Worm (Caenorhabditis elegans) whole organism, young adult: ENCODE measurements around the gene B0361.9.

Source experiments
- B0019.2 ChIP-seq: fragments of 200-800 bp; sonication (Bioruptor generic); conservative IDR thresholded peaks from 2 replicates; pipeline ENCODE4 v1.3.6; 2022; ENCODE audit warnings: missing genetic modification reagents, missing genetic modification characterization, missing compliant biosample characterization
- F10E7.11 ChIP-seq: sonication (generic microtip); optimal IDR thresholded peaks from 2 replicates; lab custom pipeline; 2017; ENCODE audit warnings: mild to moderate bottlenecking, missing genetic modification characterization, moderate library complexity, missing compliant biosample characterization
- Y53G8AR.9 ChIP-seq: fragments of 200-800 bp; sonication (Bioruptor generic); conservative IDR thresholded peaks from 2 replicates; pipeline ENCODE4 v1.3.6; 2022; ENCODE audit warnings: missing genetic modification reagents, missing genetic modification characterization, missing compliant biosample characterization
- bed-2 ChIP-seq: fragments of 200-800 bp; sonication (Bioruptor generic); IDR thresholded peaks from 2 replicates; pipeline ENCODE4 v1.3.6; 2022; ENCODE audit warnings: missing genetic modification reagents, missing genetic modification characterization, missing compliant biosample characterization
- ceh-27 ChIP-seq: fragments of 200-800 bp; sonication (Bioruptor generic); optimal IDR thresholded peaks from 2 replicates; lab custom pipeline; 2018; ENCODE audit warnings: mild to moderate bottlenecking, missing genetic modification characterization, moderate library complexity, missing compliant biosample characterization
- ets-4 ChIP-seq: fragments of 200-800 bp; sonication (Bioruptor generic); optimal IDR thresholded peaks from 2 replicates; lab custom pipeline; 2018; ENCODE audit warnings: mild to moderate bottlenecking, missing genetic modification characterization, missing compliant biosample characterization
- fkh-3 ChIP-seq: sonication (generic microtip); optimal IDR thresholded peaks from 2 replicates; lab custom pipeline; 2016; ENCODE audit warnings: mild to moderate bottlenecking, missing genetic modification characterization, missing compliant biosample characterization
- madf-10 ChIP-seq: sonication (generic microtip); optimal IDR thresholded peaks from 2 replicates; lab custom pipeline; 2016; ENCODE audit warnings: mild to moderate bottlenecking, missing genetic modification characterization, missing compliant biosample characterization
- nfya-1 ChIP-seq: sonication (generic microtip); optimal IDR thresholded peaks from 2 replicates; lab custom pipeline; 2017; ENCODE audit warnings: antibody characterized with exemption, missing compliant biosample characterization, missing genetic modification characterization, borderline replicate concordance; ENCODE audit not compliant: insufficient read depth
- nhr-27 ChIP-seq: fragments of 200-800 bp; sonication (Bioruptor generic); optimal IDR thresholded peaks from 2 replicates; lab custom pipeline; 2018; ENCODE audit warnings: mild to moderate bottlenecking, missing genetic modification characterization, moderate library complexity, missing compliant biosample characterization
- pha-4 ChIP-seq: fragments of 150-350 bp; sonication (generic microtip); optimal IDR thresholded peaks from 2 replicates; lab custom pipeline; 2014; ENCODE audit warnings: missing biosample characterization, missing genetic modification reagents, missing genetic modification characterization
- snpc-1.3 ChIP-seq: sonication (generic microtip); optimal IDR thresholded peaks from 2 replicates; lab custom pipeline; 2017; ENCODE audit warnings: missing genetic modification characterization, mild to moderate bottlenecking, missing compliant biosample characterization, antibody characterized with exemption, moderate library complexity, missing genotype, missing genetic modification reagents; ENCODE audit not compliant: insufficient read depth
- tbx-9 ChIP-seq: sonication (generic microtip); optimal IDR thresholded peaks from 2 replicates; lab custom pipeline; 2016; ENCODE audit warnings: borderline replicate concordance, missing genetic modification characterization, inconsistent platforms, missing compliant biosample characterization
- unc-62 ChIP-seq: fragments of 150-350 bp; optimal IDR thresholded peaks from 2 replicates; lab custom pipeline; 2014; ENCODE audit warnings: missing biosample characterization, missing genetic modification reagents, missing genetic modification characterization

- no peak for TF ChIP-seq madf-10 (tag; lab: Kevin White, UChicago)
- TF ChIP-seq Y53G8AR.9 (GFP tag; lab: Robert Waterston, UW): no peak
- no peak for TF ChIP-seq ets-4 (GFP tag; lab: Kevin White, UChicago)
- TF ChIP-seq B0019.2 (GFP tag; lab: Robert Waterston, UW): no peak
- no peak for TF ChIP-seq bed-2 (GFP tag; lab: Robert Waterston, UW)
- TF ChIP-seq ceh-27 (GFP tag; lab: Kevin White, UChicago): no peak
- no peak for TF ChIP-seq tbx-9 (tag; lab: Kevin White, UChicago)
- TF ChIP-seq fkh-3 (tag; lab: Kevin White, UChicago): no peak
- no peak for TF ChIP-seq pha-4 (tag; lab: Kevin White, UChicago)
- no peak for TF ChIP-seq snpc-1.3 (tag; lab: Kevin White, UChicago)
- no peak for TF ChIP-seq unc-62 (GFP tag; lab: Kevin White, UChicago)
- TF ChIP-seq F10E7.11 (tag; lab: Kevin White, UChicago): no peak
- TF ChIP-seq nfya-1 (tag; lab: Kevin White, UChicago): no peak
- TF ChIP-seq nhr-27 (tag; lab: Kevin White, UChicago): no peak
These were observed 24.1 kb downstream of the B0361.9 start, which contains the start of gene psd-1 for ce11 chrIII:7275296-7275695.
